Fruit fly (Drosophila melanogaster) whole organism, wandering third instar larva: Measurements from ENCODE around the gene RSG7.

Source experiments
- Abd-B ChIP-seq: fragments of >200 bp; optimal IDR thresholded peaks from 2 replicates; lab custom pipeline; 2017; ENCODE audit warnings: missing biosample characterization, missing genetic modification characterization
- CG32264 ChIP-seq: fragments of 200-800 bp; sonication (Bioruptor generic); optimal IDR thresholded peaks from 2 replicates; lab custom pipeline; 2016; ENCODE audit warnings: missing biosample characterization, missing genetic modification characterization
- CG9705 ChIP-seq: fragments of 200-800 bp; sonication (Bioruptor generic); optimal IDR thresholded peaks from 2 replicates; lab custom pipeline; 2018; ENCODE audit warnings: missing biosample characterization, mild to moderate bottlenecking, missing genetic modification characterization
- CrebA ChIP-seq: fragments of 200-800 bp; sonication (Bioruptor generic); optimal IDR thresholded peaks from 2 replicates; lab custom pipeline; 2016; ENCODE audit warnings: missing biosample characterization, mild to moderate bottlenecking, missing genetic modification characterization, borderline replicate concordance
- Dfd ChIP-seq: fragments of >200 bp; optimal IDR thresholded peaks from 2 replicates; lab custom pipeline; 2017; ENCODE audit warnings: missing biosample characterization, missing genetic modification characterization
- Dif ChIP-seq: fragments of 200-275, 200-300 bp; sonication (Bioruptor generic); optimal IDR thresholded peaks from 2 replicates; lab custom pipeline; 2018; ENCODE audit warnings: missing biosample characterization, missing genetic modification characterization; ENCODE audit not compliant: partially characterized antibody
- GATAd ChIP-seq: sonication (Bioruptor generic); optimal IDR thresholded peaks from 2 replicates; lab custom pipeline; 2016; ENCODE audit warnings: missing biosample characterization, missing genetic modification characterization
- HLH106 ChIP-seq: fragments of 200-800 bp; optimal IDR thresholded peaks from 3 replicates; lab custom pipeline; 2019; ENCODE audit warnings: missing biosample characterization, mild to moderate bottlenecking, missing genetic modification characterization, moderate library complexity
- Hnf4 ChIP-seq: fragments of 200-800 bp; sonication (Bioruptor generic); optimal IDR thresholded peaks from 2 replicates; lab custom pipeline; 2016; ENCODE audit warnings: missing biosample characterization, mild to moderate bottlenecking, missing genetic modification characterization
- Hr78 ChIP-seq: fragments of >200 bp; optimal IDR thresholded peaks from 2 replicates; lab custom pipeline; 2017; ENCODE audit warnings: missing biosample characterization, missing genetic modification characterization
- Hr83 ChIP-seq: fragments of 200-300 bp; sonication (Bioruptor generic); optimal IDR thresholded peaks from 2 replicates; lab custom pipeline; 2016; ENCODE audit warnings: missing biosample characterization, mild to moderate bottlenecking, missing genetic modification characterization, moderate library complexity; ENCODE audit not compliant: poor library complexity, severe bottlenecking
- Jra ChIP-seq: sonication (Bioruptor generic); optimal IDR thresholded peaks from 2 replicates; lab custom pipeline; 2016; ENCODE audit warnings: missing biosample characterization, missing genetic modification characterization
- Mio ChIP-seq: sonication (Bioruptor generic); optimal IDR thresholded peaks from 2 replicates; lab custom pipeline; 2016; ENCODE audit warnings: missing biosample characterization, missing genetic modification characterization
- Myc ChIP-seq: fragments of >200 bp; optimal IDR thresholded peaks from 2 replicates; lab custom pipeline; 2017
- N ChIP-seq: fragments of >200 bp; optimal IDR thresholded peaks from 2 replicates; lab custom pipeline; 2018; ENCODE audit warnings: missing biosample characterization, missing external identifiers, missing genetic modification characterization
- OdsH ChIP-seq: fragments of 200-800 bp; sonication (Bioruptor generic); optimal IDR thresholded peaks from 2 replicates; lab custom pipeline; 2016; ENCODE audit warnings: missing biosample characterization, mild to moderate bottlenecking, missing genetic modification characterization
- Rel ChIP-seq, 2 experiments: fragments of 200-800 bp; sonication (Bioruptor generic) in 1 of 2; optimal IDR thresholded peaks; 2 replicates in 1 of 2; 3 replicates in 1 of 2; lab custom pipeline; 2016 to 2019; ENCODE audit warnings: mild to moderate bottlenecking in 2 of 2, missing biosample characterization in 2 of 2, missing genetic modification characterization in 2 of 2, moderate library complexity in 1 of 2
- Sp1 ChIP-seq: fragments of 200-800 bp; sonication (Bioruptor generic); optimal IDR thresholded peaks from 3 replicates; lab custom pipeline; 2019; ENCODE audit warnings: missing biosample characterization, mild to moderate bottlenecking, missing genetic modification characterization, moderate library complexity
- Vsx2 ChIP-seq: fragments of 200-300, 225-300 bp; sonication (Bioruptor generic); optimal IDR thresholded peaks from 2 replicates; lab custom pipeline; 2018; ENCODE audit warnings: missing biosample characterization, missing genetic modification characterization; ENCODE audit not compliant: partially characterized antibody
- br ChIP-seq: fragments of 200-800 bp; sonication (Bioruptor generic); optimal IDR thresholded peaks from 2 replicates; lab custom pipeline; 2016; ENCODE audit warnings: missing biosample characterization, missing genetic modification characterization
- brk ChIP-seq: fragments of 200-800 bp; sonication (Bioruptor generic); optimal IDR thresholded peaks from 2 replicates; lab custom pipeline; 2016; ENCODE audit warnings: missing biosample characterization, mild to moderate bottlenecking, missing genetic modification characterization
- dl ChIP-seq, 2 experiments: fragments of 175-275, 200-275 bp in 1 of 2; fragments of 200-275 bp in 1 of 2; sonication (Bioruptor generic); optimal IDR thresholded peaks; lab custom pipeline; 2018; ENCODE audit warnings: mild to moderate bottlenecking in 2 of 2, missing biosample characterization in 2 of 2, missing genetic modification characterization in 2 of 2, moderate library complexity in 2 of 2; ENCODE audit not compliant: partially characterized antibody in 2 of 2, insufficient read depth in 1 of 2
- dmrt93B ChIP-seq: fragments of 200-800 bp; sonication (Bioruptor generic); optimal IDR thresholded peaks from 2 replicates; lab custom pipeline; 2018; ENCODE audit warnings: missing biosample characterization, mild to moderate bottlenecking, missing genetic modification characterization
- dsf ChIP-seq: sonication (Bioruptor generic); optimal IDR thresholded peaks from 2 replicates; lab custom pipeline; 2016; ENCODE audit warnings: missing biosample characterization, missing genetic modification characterization, borderline replicate concordance
- ey ChIP-seq: fragments of 200-800 bp; sonication (Bioruptor generic); optimal IDR thresholded peaks from 2 replicates; lab custom pipeline; 2016; ENCODE audit warnings: missing biosample characterization, missing genetic modification characterization
- foxo ChIP-seq, 2 experiments: fragments of 200-800 bp; sonication (Bioruptor generic); optimal IDR thresholded peaks; 2 replicates in 1 of 2; 3 replicates in 1 of 2; lab custom pipeline; 2016 to 2017; ENCODE audit warnings: missing biosample characterization in 2 of 2, missing genetic modification characterization in 2 of 2
- fru ChIP-seq: fragments of 200-800 bp; sonication (Bioruptor generic); optimal IDR thresholded peaks from 3 replicates; lab custom pipeline; 2016; ENCODE audit warnings: missing biosample characterization, mild to moderate bottlenecking, missing genetic modification characterization
- h ChIP-seq: fragments of 200-800 bp; sonication (Bioruptor generic); optimal IDR thresholded peaks from 3 replicates; lab custom pipeline; 2016; ENCODE audit warnings: missing biosample characterization, mild to moderate bottlenecking, missing genetic modification characterization
- jim ChIP-seq: fragments of 175-275, 200-325 bp; sonication (Bioruptor generic); optimal IDR thresholded peaks from 2 replicates; lab custom pipeline; 2016; ENCODE audit warnings: missing biosample characterization, mild to moderate bottlenecking, missing genetic modification characterization
- lola ChIP-seq: fragments of >200 bp; optimal IDR thresholded peaks from 2 replicates; lab custom pipeline; 2017; ENCODE audit warnings: missing biosample characterization, missing genetic modification characterization
- pan ChIP-seq: fragments of >200 bp; optimal IDR thresholded peaks from 2 replicates; lab custom pipeline; 2017
- psq ChIP-seq: fragments of 200-800 bp; sonication (Bioruptor generic); optimal IDR thresholded peaks from 3 replicates; lab custom pipeline; 2017; ENCODE audit warnings: missing biosample characterization, mild to moderate bottlenecking, missing genetic modification characterization, moderate library complexity
- rgr ChIP-seq: fragments of 200-800 bp; sonication (Bioruptor generic); optimal IDR thresholded peaks from 3 replicates; lab custom pipeline; 2016; ENCODE audit warnings: missing biosample characterization, mild to moderate bottlenecking, missing genetic modification characterization
- sage ChIP-seq: fragments of 200-800 bp; sonication (Bioruptor generic); optimal IDR thresholded peaks from 2 replicates; lab custom pipeline; 2016; ENCODE audit warnings: missing biosample characterization, mild to moderate bottlenecking, missing genetic modification characterization
- sv ChIP-seq: fragments of 200-800 bp; sonication (Bioruptor generic); optimal IDR thresholded peaks from 3 replicates; lab custom pipeline; 2016; ENCODE audit warnings: missing biosample characterization, missing genetic modification characterization
- tai ChIP-seq: sonication (Bioruptor generic); optimal IDR thresholded peaks from 2 replicates; lab custom pipeline; 2016; ENCODE audit warnings: missing biosample characterization, missing genetic modification characterization
- usp ChIP-seq: fragments of >200 bp; optimal IDR thresholded peaks from 2 replicates; lab custom pipeline; 2017; ENCODE audit warnings: missing biosample characterization, missing genetic modification characterization
- woc ChIP-seq: sonication (Bioruptor generic); optimal IDR thresholded peaks from 2 replicates; lab custom pipeline; 2016; ENCODE audit warnings: missing biosample characterization, mild to moderate bottlenecking, missing genetic modification characterization

Gene RSG7

dm6 chrX:16871808-16872207 is 27.6 kb upstream of the RSG7 start:
- TF ChIP-seq pan (no peak), dl (GFP tag; optimal IDR thresholded peaks at IDR 0.05; lab: Kevin White, UChicago; ENCODE audit: insufficient read depth in 1 of 2, partially characterized antibody in 2 of 2) (no peak), HLH106 (tag; lab: Kevin White, UChicago) (peak; percentile 18), Hnf4 (GFP tag; lab: Kevin White, UChicago) (no peak), Abd-B (no peak), CrebA (GFP tag; lab: Kevin White, UChicago) (no peak), N (no peak), br (GFP tag; lab: Kevin White, UChicago) (peak; percentile 23), CG32264 (GFP tag; lab: Kevin White, UChicago) (no peak), jim (GFP tag; lab: Kevin White, UChicago) (no peak), Dfd (no peak), tai (no peak), psq (GFP tag; lab: Kevin White, UChicago) (no peak), Myc (lab: Kevin White, UChicago) (no peak), lola (GFP tag; lab: Kevin White, UChicago) (no peak), dsf (GFP tag; lab: Kevin White, UChicago) (no peak), Jra (GFP tag; lab: Kevin White, UChicago) (no peak), fru (peak; percentile 55), h (GFP tag; lab: Kevin White, UChicago) (peak; percentile 29), sv (GFP tag; lab: Kevin White, UChicago) (no peak), Rel (GFP tag; optimal IDR thresholded peaks at IDR 0.05; lab: Kevin White, UChicago) (no peak), Rel (tag; optimal IDR thresholded peaks at IDR 0.05; lab: Kevin White, UChicago) (no peak), foxo (GFP tag; optimal IDR thresholded peaks at IDR 0.05; lab: Kevin White, UChicago) (peak in 1 of 2 experiments; percentile 14), OdsH (GFP tag; lab: Kevin White, UChicago) (peak; percentile 34), Vsx2 (no peak), CG9705 (GFP tag; lab: Kevin White, UChicago) (no peak), woc (GFP tag; lab: Kevin White, UChicago) (no peak), usp (GFP tag; lab: Kevin White, UChicago) (no peak), rgr (no peak), Sp1 (GFP tag; lab: Kevin White, UChicago) (no peak), brk (GFP tag; lab: Kevin White, UChicago) (no peak), dmrt93B (GFP tag; lab: Kevin White, UChicago) (no peak), sage (GFP tag; lab: Kevin White, UChicago) (no peak), Hr78 (GFP tag; lab: Kevin White, UChicago) (no peak), GATAd (GFP tag; lab: Kevin White, UChicago) (no peak), Mio (GFP tag; lab: Kevin White, UChicago) (no peak), Dif (GFP tag; lab: Kevin White, UChicago) (no peak), ey (peak; percentile 41), Hr83 (GFP tag; lab: Kevin White, UChicago) (no peak)
- TF ChIP-seq, all 38 proteins: peak for 7

dm6 chrX:16867622-16868021 is 23.4 kb upstream of the RSG7 start:
- no peak for TF ChIP-seq lola (GFP tag; lab: Kevin White, UChicago)
- TF ChIP-seq, all 38 proteins: peak for 0

- TF ChIP-seq Vsx2 (no peak), pan (no peak), Rel (GFP tag; optimal IDR thresholded peaks at IDR 0.05; lab: Kevin White, UChicago) (no peak), Rel (tag; optimal IDR thresholded peaks at IDR 0.05; lab: Kevin White, UChicago) (no peak), jim (GFP tag; lab: Kevin White, UChicago) (no peak), sv (GFP tag; lab: Kevin White, UChicago) (no peak), CG9705 (GFP tag; lab: Kevin White, UChicago) (no peak)
- TF ChIP-seq, all 38 proteins: peak for 0
Measured at dm6 chrX:16859732-16860131, 15.5 kb upstream of the RSG7 start.
